Fruit fly (Drosophila melanogaster): Measurements from ENCODE around the gene Nmt.

The Nmt gene

DNA sequence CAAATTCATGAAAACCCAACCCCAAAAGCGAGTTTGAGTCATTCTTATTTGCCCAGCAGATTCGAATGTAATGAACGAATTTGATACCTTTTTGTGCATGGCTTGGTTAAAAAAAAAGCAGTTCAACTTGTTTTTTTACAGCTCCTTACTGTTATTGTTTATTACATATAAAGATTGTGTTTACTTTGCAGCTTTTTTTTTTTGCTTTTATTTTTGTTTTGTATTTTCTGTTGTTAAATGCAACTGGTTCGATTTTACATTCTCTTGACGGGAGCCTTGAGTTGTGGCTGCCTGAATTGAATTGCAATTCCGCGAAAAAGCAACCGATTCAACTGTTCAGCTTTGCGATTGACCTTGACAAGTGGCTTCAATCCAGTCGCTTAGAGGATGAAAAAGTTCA lies 23.7 kb downstream of the Nmt start:
- TF ChIP-seq CG8478 (optimal IDR thresholded peaks at IDR 0.05): no peak
- no peak for TF ChIP-seq Dll (optimal IDR thresholded peaks at IDR 0.05)
- TF ChIP-seq usp (GFP tag; optimal IDR thresholded peaks at IDR 0.05): no peak
- no peak for TF ChIP-seq EcR (GFP tag; optimal IDR thresholded peaks at IDR 0.05)
- TF ChIP-seq psq (optimal IDR thresholded peaks at IDR 0.05): no peak
- no peak for TF ChIP-seq pan (optimal IDR thresholded peaks at IDR 0.05)

DNA sequence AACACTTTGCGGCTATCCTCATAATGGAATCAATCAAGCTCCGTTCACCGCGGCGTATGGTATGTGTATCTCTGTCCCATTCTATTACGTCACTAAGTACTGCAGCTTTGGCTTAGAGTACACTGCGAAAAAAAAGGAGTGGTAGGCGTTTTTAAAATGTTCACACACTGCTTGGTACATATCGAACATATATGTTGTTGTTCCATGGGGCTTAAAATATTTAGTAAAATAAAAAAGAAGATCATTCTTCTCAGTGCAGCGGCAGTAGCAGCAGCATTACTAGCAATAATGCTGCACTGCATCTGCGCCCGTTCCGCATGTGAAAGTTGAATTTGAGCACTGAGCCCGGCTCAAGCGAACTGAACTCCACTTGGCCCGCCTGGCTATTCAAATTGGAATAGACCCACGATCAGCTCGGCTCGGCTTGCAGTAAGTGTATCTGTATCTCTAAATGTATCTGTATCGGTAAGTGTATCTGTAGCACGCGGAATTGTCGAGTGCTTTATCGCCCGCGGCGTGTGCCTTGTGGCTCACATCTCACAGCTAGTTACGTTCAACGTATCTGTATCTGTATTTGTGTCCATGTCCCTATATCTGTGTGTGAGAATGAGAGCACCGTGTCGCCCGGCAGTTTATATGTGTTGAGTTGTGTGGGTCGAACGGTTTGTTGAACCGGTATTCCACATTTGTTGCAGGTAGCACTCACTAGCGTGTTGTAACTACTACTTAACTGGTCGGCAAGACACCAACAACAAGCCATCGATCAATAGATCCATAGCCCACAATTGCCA lies 24.8 kb downstream of the Nmt start:
- TF ChIP-seq usp (GFP tag; optimal IDR thresholded peaks at IDR 0.05) (no peak), Dll (optimal IDR thresholded peaks at IDR 0.05) (no peak), EcR (GFP tag; optimal IDR thresholded peaks at IDR 0.05) (no peak), psq (optimal IDR thresholded peaks at IDR 0.05) (no peak), CG8478 (optimal IDR thresholded peaks at IDR 0.05) (no peak), pan (optimal IDR thresholded peaks at IDR 0.05) (no peak)

DNA sequence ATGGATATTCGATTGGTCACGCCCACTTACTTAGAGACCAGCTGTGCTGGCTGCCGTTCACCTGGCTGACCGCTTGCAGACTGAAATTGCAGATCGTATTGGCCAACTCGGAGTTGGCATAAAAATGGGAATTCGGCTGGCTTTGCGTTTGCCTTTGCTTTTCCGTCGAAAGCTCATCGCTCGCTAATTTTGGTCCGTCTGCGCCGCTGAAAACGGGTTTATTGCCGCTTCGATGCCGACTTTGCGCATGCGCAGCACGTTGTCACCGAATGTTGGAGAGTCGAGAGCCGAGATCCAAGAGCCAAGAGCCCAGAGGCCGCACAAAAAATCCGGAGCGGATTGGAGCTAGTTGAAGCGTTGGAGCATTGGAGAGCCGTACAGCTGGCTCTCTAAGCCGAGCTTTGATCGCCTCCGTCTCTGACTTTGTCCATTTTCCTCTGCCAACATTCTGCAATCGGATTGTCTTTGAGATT lies 26.5 kb downstream of the Nmt start, which contains the start of gene CG13676:
TSS of gene CG13676 (minus strand) at position 87 of the 473 bp plus-strand sequence.
- no peak for TF ChIP-seq EcR (GFP tag; optimal IDR thresholded peaks at IDR 0.05)
- TF ChIP-seq usp (GFP tag; optimal IDR thresholded peaks at IDR 0.05): no peak
- no peak for TF ChIP-seq psq (optimal IDR thresholded peaks at IDR 0.05)
- no peak for TF ChIP-seq CG8478 (optimal IDR thresholded peaks at IDR 0.05)
- TF ChIP-seq pan (optimal IDR thresholded peaks at IDR 0.05): no peak
- no peak for TF ChIP-seq Dll (optimal IDR thresholded peaks at IDR 0.05)

DNA sequence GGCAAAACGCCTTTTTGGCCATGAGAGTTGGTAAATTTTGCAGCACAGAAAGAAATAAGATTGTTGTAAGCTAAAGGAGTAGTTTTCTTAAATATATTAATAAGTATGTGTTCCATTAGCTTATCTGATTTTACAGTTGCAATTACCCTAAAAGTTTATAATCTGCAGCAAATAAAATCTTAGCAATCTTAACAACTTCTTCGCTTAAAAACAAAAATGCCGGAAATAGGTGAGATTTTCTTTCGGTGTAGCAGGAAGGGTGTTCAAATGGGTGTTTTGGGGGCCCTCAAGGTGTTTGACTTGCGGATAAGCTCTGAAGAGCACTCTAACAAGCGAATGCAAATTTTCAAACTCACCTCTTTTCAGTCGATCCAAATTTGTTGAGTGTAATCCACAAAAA lies 27.4 kb downstream of the Nmt start:
- TF ChIP-seq usp (GFP tag; optimal IDR thresholded peaks at IDR 0.05) (no peak), CG8478 (optimal IDR thresholded peaks at IDR 0.05) (no peak), Dll (optimal IDR thresholded peaks at IDR 0.05) (no peak), EcR (GFP tag; optimal IDR thresholded peaks at IDR 0.05) (no peak), pan (optimal IDR thresholded peaks at IDR 0.05) (no peak), psq (optimal IDR thresholded peaks at IDR 0.05) (no peak)

DNA sequence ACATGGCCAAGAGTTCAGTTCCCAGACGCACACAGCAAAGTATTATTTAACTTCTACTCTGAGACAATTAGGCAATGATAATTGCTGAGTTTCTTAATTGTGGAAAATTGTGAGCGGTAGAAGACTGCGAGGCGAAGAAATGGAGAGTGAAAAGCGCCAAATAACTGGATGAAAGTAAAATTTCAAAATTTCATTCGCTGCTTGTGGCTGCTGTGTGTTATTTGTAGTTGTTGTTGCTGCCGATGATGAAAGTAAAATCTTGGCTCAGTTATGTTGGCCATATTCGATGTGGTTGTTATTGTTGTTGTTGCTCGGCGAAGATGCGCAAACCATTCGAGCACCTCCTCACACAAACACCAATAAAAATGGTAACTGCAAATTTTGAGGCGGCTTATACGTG lies 27.9 kb downstream of the Nmt start:
- TF ChIP-seq CG8478 (optimal IDR thresholded peaks at IDR 0.05): no peak
- TF ChIP-seq Dll (optimal IDR thresholded peaks at IDR 0.05): no peak
- no peak for TF ChIP-seq psq (optimal IDR thresholded peaks at IDR 0.05)
- no peak for TF ChIP-seq pan (optimal IDR thresholded peaks at IDR 0.05)
- TF ChIP-seq EcR (GFP tag; optimal IDR thresholded peaks at IDR 0.05): no peak
- TF ChIP-seq usp (GFP tag; optimal IDR thresholded peaks at IDR 0.05): no peak

DNA sequence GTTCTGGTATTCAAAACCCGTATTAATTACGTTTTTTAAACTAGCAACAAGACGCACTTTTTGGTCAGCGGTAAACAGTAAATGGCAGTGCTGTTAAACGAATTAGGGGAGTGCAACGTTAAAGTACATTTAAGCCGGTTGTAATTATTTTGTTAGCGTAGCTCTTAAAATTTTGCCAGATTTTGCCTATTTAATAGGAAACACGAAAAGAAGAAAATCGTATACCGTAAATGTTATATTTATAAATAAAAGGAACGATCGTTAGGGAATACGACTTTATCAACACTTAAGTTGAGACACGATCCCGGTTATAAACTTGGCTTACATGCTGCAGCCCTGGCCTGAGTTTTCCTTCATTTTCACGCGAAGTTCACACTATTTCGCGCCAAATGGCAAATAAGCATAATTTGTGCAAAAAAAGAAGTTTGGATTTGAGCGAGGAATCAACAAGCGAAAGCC lies 40.8 kb downstream of the Nmt start, which contains the start of the genes Setx and mus301:
TSS of gene Setx (minus strand) at position 51 of the 459 bp plus-strand sequence.
TSS of gene mus301 (plus strand) at position 361 of the 459 bp plus-strand sequence.
- TF ChIP-seq psq (optimal IDR thresholded peaks at IDR 0.05): no peak
- TF ChIP-seq pan (optimal IDR thresholded peaks at IDR 0.05): no peak
- no peak for TF ChIP-seq CG8478 (optimal IDR thresholded peaks at IDR 0.05)
- no peak for TF ChIP-seq Dll (optimal IDR thresholded peaks at IDR 0.05)
- no peak for TF ChIP-seq usp (GFP tag; optimal IDR thresholded peaks at IDR 0.05)
- no peak for TF ChIP-seq EcR (GFP tag; optimal IDR thresholded peaks at IDR 0.05)

DNA sequence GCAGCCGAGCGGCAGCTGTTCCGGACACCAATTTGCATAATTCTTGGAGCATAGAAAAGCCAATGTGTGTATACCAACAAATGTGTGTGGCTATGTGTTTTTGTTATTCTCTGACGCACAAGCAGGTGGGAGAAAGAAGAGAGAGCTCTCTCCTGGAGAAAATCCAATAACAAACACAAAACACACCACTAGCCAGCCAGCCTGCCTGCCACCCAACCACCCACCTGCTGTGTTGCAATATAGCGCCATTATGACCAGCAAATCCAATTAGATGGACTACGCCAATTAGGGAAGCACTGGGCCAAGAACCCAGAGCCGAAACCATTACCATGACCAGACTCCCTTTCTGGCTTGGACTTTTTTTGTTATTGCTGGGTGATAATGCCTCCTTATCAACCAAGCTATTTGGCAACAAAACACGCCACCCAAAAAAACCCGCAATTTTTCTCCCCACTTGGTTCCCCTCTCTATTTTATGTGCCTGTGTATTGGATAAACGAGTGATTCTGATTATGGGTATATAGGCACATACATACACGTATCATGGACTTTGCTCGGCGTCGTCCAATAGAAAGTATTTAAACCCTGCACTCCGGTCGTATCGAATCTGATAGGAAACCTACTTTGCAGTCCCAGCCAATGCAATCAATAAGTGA lies 49.7 kb downstream of the Nmt start:
- no peak for TF ChIP-seq CG8478 (optimal IDR thresholded peaks at IDR 0.05)
- no peak for TF ChIP-seq Dll (optimal IDR thresholded peaks at IDR 0.05)
- TF ChIP-seq pan (optimal IDR thresholded peaks at IDR 0.05): no peak
- TF ChIP-seq EcR (GFP tag; optimal IDR thresholded peaks at IDR 0.05): no peak
- no peak for TF ChIP-seq usp (GFP tag; optimal IDR thresholded peaks at IDR 0.05)
- no peak for TF ChIP-seq psq (optimal IDR thresholded peaks at IDR 0.05)

DNA sequence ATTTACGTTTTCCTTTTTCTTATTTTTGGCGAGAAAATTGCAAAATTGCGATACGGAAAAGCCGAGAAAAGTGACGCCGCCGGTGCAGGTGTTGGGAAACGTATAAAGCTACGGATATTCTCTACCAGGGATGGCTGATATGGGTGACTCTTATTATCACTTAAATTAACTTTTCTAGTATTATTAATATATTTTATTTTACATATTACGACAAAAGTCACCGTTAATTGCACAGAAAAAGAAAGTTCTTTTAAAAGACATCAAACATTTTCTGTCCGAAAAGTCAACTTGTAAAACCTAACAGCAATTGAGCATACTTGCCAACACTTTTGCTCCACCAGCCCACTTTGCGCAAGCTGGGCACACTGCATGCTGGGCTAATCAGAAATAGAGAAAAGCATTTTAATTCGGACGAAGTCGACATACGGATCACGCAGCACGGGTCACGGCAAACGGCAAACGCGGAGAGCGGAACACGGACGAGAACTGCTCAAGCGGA lies 50.5 kb downstream of the Nmt start, which contains the start of the genes Cds and Uba2:
TSS of gene Cds (plus strand) at position 51 of the 499 bp plus-strand sequence.
TSS of gene Uba2 (minus strand) at position 107 of the 499 bp plus-strand sequence.
- TF ChIP-seq pan (optimal IDR thresholded peaks at IDR 0.05) (no peak), Dll (optimal IDR thresholded peaks at IDR 0.05) (no peak), CG8478 (optimal IDR thresholded peaks at IDR 0.05) (no peak), usp (GFP tag; optimal IDR thresholded peaks at IDR 0.05) (no peak), EcR (GFP tag; optimal IDR thresholded peaks at IDR 0.05) (no peak), psq (optimal IDR thresholded peaks at IDR 0.05) (no peak)
